Worm (Caenorhabditis elegans) whole organism, late embryonic: ENCODE data around the gene Y41C4A.7.

ENCODE experiments used
- ceh-2 ChIP-seq: sonication (generic microtip); optimal IDR thresholded peaks from 2 replicates; lab custom pipeline; 2016; ENCODE audit warnings: missing genotype, missing genetic modification characterization, missing compliant biosample characterization
- elt-2 ChIP-seq: sonication (generic microtip); optimal IDR thresholded peaks from 2 replicates; lab custom pipeline; 2016; ENCODE audit warnings: missing genetic modification reagents, missing genetic modification characterization, missing compliant biosample characterization
- fax-1 ChIP-seq: sonication (generic microtip); optimal IDR thresholded peaks from 2 replicates; lab custom pipeline; 2016; ENCODE audit warnings: missing genotype, missing genetic modification characterization, missing compliant biosample characterization
- lin-11 ChIP-seq: fragments of 200-800 bp; sonication (Bioruptor generic); optimal IDR thresholded peaks from 2 replicates; lab custom pipeline; 2018; ENCODE audit warnings: mild to moderate bottlenecking, missing genetic modification characterization, missing compliant biosample characterization
- pax-1 ChIP-seq: fragments of 150-350 bp; optimal IDR thresholded peaks from 2 replicates; lab custom pipeline; 2014; ENCODE audit warnings: missing biosample characterization, missing genetic modification characterization
- sox-2 ChIP-seq: fragments of 200-800 bp; sonication (Bioruptor generic); IDR thresholded peaks from 2 replicates; pipeline ENCODE4 v1.3.6; 2022; ENCODE audit warnings: missing genetic modification reagents, missing genetic modification characterization, missing compliant biosample characterization
- unc-3 ChIP-seq, 2 experiments: fragments of 200-800 bp in 1 of 2; sonication (Bioruptor generic) in 1 of 2; sonication (generic microtip) in 1 of 2; conservative IDR thresholded peaks in 1 of 2; optimal IDR thresholded peaks in 1 of 2; 2 replicates each; pipeline versions ENCODE4 v1.3.6 to Lab custom; 2016 to 2022; ENCODE audit warnings: missing compliant biosample characterization in 2 of 2, missing genetic modification characterization in 2 of 2, missing genetic modification reagents in 1 of 2
- unc-42 ChIP-seq: sonication (generic microtip); optimal IDR thresholded peaks from 2 replicates; lab custom pipeline; 2016; ENCODE audit warnings: missing genotype, missing genetic modification characterization, missing compliant biosample characterization

DNA sequence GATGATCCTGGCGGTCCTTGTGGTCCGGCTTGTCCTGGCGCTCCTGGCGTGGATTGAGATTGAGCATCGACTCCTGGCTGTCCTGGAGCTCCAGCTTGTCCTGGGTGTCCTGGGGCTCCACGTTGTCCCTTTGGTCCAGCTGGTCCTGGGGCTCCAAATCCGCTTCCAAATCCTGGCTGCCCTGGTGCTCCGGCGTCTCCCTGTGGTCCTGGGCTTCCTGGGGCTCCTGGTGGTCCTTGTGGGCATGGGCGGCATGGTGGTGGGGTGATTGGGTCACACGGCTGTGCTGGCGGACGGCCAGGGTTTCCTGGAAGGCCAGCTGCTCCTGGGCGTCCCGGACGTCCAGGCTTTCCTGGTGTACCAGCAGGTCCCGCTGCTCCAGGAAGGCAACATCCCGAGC lies 7.3 kb downstream of the Y41C4A.7 start:
- no peak for TF ChIP-seq unc-42 (tag; lab: Kevin White, UChicago)
- TF ChIP-seq fax-1 (tag; lab: Kevin White, UChicago), result no peak
- TF ChIP-seq sox-2 (GFP tag; lab: Robert Waterston, UW), result no peak
- no peak for TF ChIP-seq elt-2
- no peak for TF ChIP-seq pax-1
- no peak for TF ChIP-seq lin-11 (tag; lab: Kevin White, UChicago)
- TF ChIP-seq unc-3 (GFP tag; conservative IDR thresholded peaks at IDR 0.05; lab: Robert Waterston, UW), result no peak
- TF ChIP-seq unc-3 (tag; optimal IDR thresholded peaks at IDR 0.05; lab: Kevin White, UChicago), result no peak
- TF ChIP-seq ceh-2 (tag; lab: Kevin White, UChicago), result no peak
